Fruit fly (Drosophila melanogaster) whole organism, embryonic: ENCODE results near the gene MED19.

Experiments used
- Abd-B ChIP-seq: fragments of 200-800 bp; sonication (Bioruptor generic); optimal IDR thresholded peaks from 2 replicates; lab custom pipeline; 2018; ENCODE audit warnings: missing biosample characterization, mild to moderate bottlenecking, missing genetic modification characterization, moderate library complexity
- Bgb ChIP-seq: fragments of 200-800 bp; sonication (Bioruptor generic); IDR thresholded peaks from 2 replicates; pipeline ENCODE4 v1.3.6; 2022; ENCODE audit warnings: missing biosample characterization, missing genetic modification characterization; ENCODE audit not compliant: partially characterized antibody
- CG12391 ChIP-seq: fragments of 200-800 bp; sonication (Bioruptor generic); optimal IDR thresholded peaks from 3 replicates; lab custom pipeline; 2018; ENCODE audit warnings: missing biosample characterization, mild to moderate bottlenecking, missing genetic modification characterization, moderate library complexity
- CG13894 ChIP-seq: fragments of 200-800 bp; sonication (Bioruptor generic); optimal IDR thresholded peaks from 3 replicates; lab custom pipeline; 2018; ENCODE audit warnings: missing biosample characterization, mild to moderate bottlenecking, missing genetic modification characterization, moderate library complexity
- CG1603 ChIP-seq: fragments of 200-800 bp; sonication (Bioruptor generic); optimal IDR thresholded peaks from 2 replicates; lab custom pipeline; 2019; ENCODE audit warnings: missing biosample characterization, mild to moderate bottlenecking, missing genetic modification characterization, moderate library complexity
- CG17829 ChIP-seq: fragments of 200-800 bp; optimal IDR thresholded peaks from 2 replicates; lab custom pipeline; 2019; ENCODE audit warnings: missing biosample characterization, mild to moderate bottlenecking, missing genetic modification characterization, moderate library complexity
- CG17912 ChIP-seq: fragments of 200-800 bp; sonication (Bioruptor generic); optimal IDR thresholded peaks from 2 replicates; lab custom pipeline; 2018; ENCODE audit warnings: missing biosample characterization, mild to moderate bottlenecking, missing genetic modification characterization
- CG1792 ChIP-seq: fragments of 200-800 bp; sonication (Bioruptor generic); optimal IDR thresholded peaks from 2 replicates; lab custom pipeline; 2016; ENCODE audit warnings: missing biosample characterization, missing genetic modification characterization
- CG2116 ChIP-seq: fragments of 200-800 bp; sonication (Bioruptor generic); optimal IDR thresholded peaks from 3 replicates; lab custom pipeline; 2018; ENCODE audit warnings: missing biosample characterization, mild to moderate bottlenecking, missing genetic modification characterization
- CG30020 ChIP-seq: fragments of 200-800 bp; optimal IDR thresholded peaks from 2 replicates; lab custom pipeline; 2019; ENCODE audit warnings: missing biosample characterization, mild to moderate bottlenecking, missing genetic modification characterization, moderate library complexity
- CG31388 ChIP-seq: fragments of 200-800 bp; sonication (Bioruptor generic); optimal IDR thresholded peaks from 2 replicates; lab custom pipeline; 2016; ENCODE audit warnings: missing biosample characterization, missing genetic modification characterization
- CG31441 ChIP-seq: fragments of 200-800 bp; sonication (Bioruptor generic); IDR thresholded peaks from 2 replicates; pipeline ENCODE4 v1.3.6; 2022; ENCODE audit warnings: missing biosample characterization, missing genetic modification characterization
- CG34224 ChIP-seq: fragments of 200-800 bp; sonication (Bioruptor generic); IDR thresholded peaks from 3 replicates; pipeline ENCODE4 v1.3.6; 2022; ENCODE audit warnings: missing biosample characterization, missing genetic modification characterization; ENCODE audit not compliant: partially characterized antibody
- CG4424 ChIP-seq: fragments of 200-800 bp; sonication (Bioruptor generic); optimal IDR thresholded peaks from 3 replicates; lab custom pipeline; 2016; ENCODE audit warnings: missing biosample characterization, missing genetic modification characterization
- CG6272 ChIP-seq: fragments of 200-800 bp; sonication (Bioruptor generic); IDR thresholded peaks from 2 replicates; pipeline ENCODE4 v1.3.6; 2022; ENCODE audit warnings: missing biosample characterization, missing genetic modification characterization
- CG7987 ChIP-seq: fragments of 200-800 bp; sonication (Bioruptor generic); optimal IDR thresholded peaks from 2 replicates; lab custom pipeline; 2018; ENCODE audit warnings: missing biosample characterization, mild to moderate bottlenecking, missing genetic modification characterization, moderate library complexity
- CG9437 ChIP-seq: fragments of 200-800 bp; sonication (Bioruptor generic); optimal IDR thresholded peaks from 2 replicates; lab custom pipeline; 2018; ENCODE audit warnings: missing biosample characterization, mild to moderate bottlenecking, missing genetic modification characterization
- CG9797 ChIP-seq: fragments of 200-800 bp; sonication (Bioruptor generic); optimal IDR thresholded peaks from 3 replicates; lab custom pipeline; 2018; ENCODE audit warnings: missing biosample characterization, mild to moderate bottlenecking, missing genetic modification characterization
- CrebB ChIP-seq: fragments of 200-800 bp; sonication (Bioruptor generic); optimal IDR thresholded peaks from 3 replicates; lab custom pipeline; 2018; ENCODE audit warnings: missing biosample characterization, mild to moderate bottlenecking, missing genetic modification characterization
- Ets65A ChIP-seq: fragments of 200-800 bp; sonication (Bioruptor generic); peaks from one replicate; lab custom pipeline; 2016; ENCODE audit warnings: missing biosample characterization, missing genetic modification characterization
- H15 ChIP-seq: fragments of 200-800 bp; sonication (Bioruptor generic); IDR thresholded peaks from 3 replicates; pipeline ENCODE4 v1.3.6; 2022; ENCODE audit warnings: missing biosample characterization, missing genetic modification characterization
- Hr39 ChIP-seq: fragments of >200 bp; optimal IDR thresholded peaks from 2 replicates; lab custom pipeline; 2017
- MBD-R2 ChIP-seq: fragments of 200-800 bp; sonication (Bioruptor generic); IDR thresholded peaks from 2 replicates; pipeline ENCODE4 v1.3.6; 2022; ENCODE audit warnings: missing biosample characterization, missing genetic modification characterization
- Med ChIP-seq: fragments of 200-800 bp; sonication (Bioruptor generic); peaks from one replicate; lab custom pipeline; 2016; ENCODE audit warnings: missing biosample characterization, missing genetic modification characterization, mild to moderate bottlenecking, inconsistent platforms, moderate library complexity
- NfI ChIP-seq: fragments of 200-800 bp; sonication (Bioruptor generic); optimal IDR thresholded peaks from 3 replicates; lab custom pipeline; 2018; ENCODE audit warnings: missing biosample characterization, mild to moderate bottlenecking, missing genetic modification characterization, moderate library complexity
- PHDP ChIP-seq: fragments of 200-800 bp; sonication (Bioruptor generic); optimal IDR thresholded peaks from 3 replicates; lab custom pipeline; 2018; ENCODE audit warnings: missing biosample characterization, mild to moderate bottlenecking, missing genetic modification characterization, moderate library complexity
- Six4 ChIP-seq: fragments of 200-800 bp; sonication (Bioruptor generic); optimal IDR thresholded peaks from 2 replicates; lab custom pipeline; 2016; ENCODE audit warnings: missing biosample characterization, missing genetic modification characterization
- Sry-δ ChIP-seq: fragments of 200-800 bp; sonication (Bioruptor generic); optimal IDR thresholded peaks from 2 replicates; lab custom pipeline; 2016; ENCODE audit warnings: missing biosample characterization, missing genetic modification characterization
- Stat92E ChIP-seq, 3 experiments: fragments of >200 bp in 2 of 3; fragments of 200-800 bp in 1 of 3; sonication (Bioruptor generic) in 1 of 3; optimal IDR thresholded peaks; 2 replicates each; lab custom pipeline; 2017 to 2019; ENCODE audit warnings: missing biosample characterization in 3 of 3, missing genetic modification characterization in 3 of 3, mild to moderate bottlenecking in 1 of 3, moderate library complexity in 1 of 3
- ab ChIP-seq: fragments of 200-800 bp; sonication (Bioruptor generic); optimal IDR thresholded peaks from 2 replicates; lab custom pipeline; 2016; ENCODE audit warnings: missing biosample characterization, missing genetic modification characterization
- amos ChIP-seq: fragments of 200-800 bp; sonication (Bioruptor generic); IDR thresholded peaks from 2 replicates; pipeline ENCODE4 v1.3.6; 2022; ENCODE audit warnings: missing biosample characterization, missing genetic modification characterization; ENCODE audit not compliant: partially characterized antibody
- btn ChIP-seq: fragments of 200-800 bp; sonication (Bioruptor generic); optimal IDR thresholded peaks from 2 replicates; lab custom pipeline; 2016; ENCODE audit warnings: missing biosample characterization, missing genetic modification characterization
- cas ChIP-seq: fragments of 200-800 bp; sonication (Bioruptor generic); IDR thresholded peaks from 2 replicates; pipeline ENCODE4 v1.3.6; 2022; ENCODE audit warnings: missing biosample characterization, missing genetic modification characterization
- cwo ChIP-seq: fragments of 200-800 bp; sonication (Bioruptor generic); optimal IDR thresholded peaks from 3 replicates; lab custom pipeline; 2017; ENCODE audit warnings: missing biosample characterization, missing genetic modification characterization, mild to moderate bottlenecking, moderate library complexity, missing genetic modification reagents
- ems ChIP-seq: fragments of 200-800 bp; sonication (Bioruptor generic); optimal IDR thresholded peaks from 3 replicates; lab custom pipeline; 2016; ENCODE audit warnings: missing biosample characterization, missing genetic modification characterization
- hth ChIP-seq: fragments of >200 bp; optimal IDR thresholded peaks from 2 replicates; lab custom pipeline; 2017; ENCODE audit warnings: inconsistent platforms
- mld ChIP-seq: fragments of 200-800 bp; sonication (Bioruptor generic); IDR thresholded peaks from 3 replicates; pipeline ENCODE4 v1.3.6; 2022; ENCODE audit warnings: missing biosample characterization, missing genetic modification characterization; ENCODE audit not compliant: partially characterized antibody
- nmo ChIP-seq: fragments of 200-800 bp; sonication (Bioruptor generic); optimal IDR thresholded peaks from 2 replicates; lab custom pipeline; 2018; ENCODE audit warnings: missing biosample characterization, mild to moderate bottlenecking, missing genetic modification characterization, moderate library complexity
- onecut ChIP-seq: fragments of 200-800 bp; sonication (Bioruptor generic); IDR thresholded peaks from 2 replicates; pipeline ENCODE4 v1.3.6; 2022; ENCODE audit warnings: missing biosample characterization, missing genetic modification characterization
- peb ChIP-seq: fragments of 200-800 bp; sonication (Bioruptor generic); IDR thresholded peaks from 2 replicates; pipeline ENCODE4 v1.3.6; 2022; ENCODE audit warnings: missing biosample characterization, missing genetic modification characterization
- sc ChIP-seq, 3 experiments: fragments of >200 bp in 2 of 3; fragments of 200-800 bp in 1 of 3; sonication (Bioruptor generic) in 1 of 3; optimal IDR thresholded peaks; 2 replicates in 2 of 3; 3 replicates in 1 of 3; lab custom pipeline; 2017; ENCODE audit warnings: mild to moderate bottlenecking in 1 of 3, missing biosample characterization in 1 of 3, missing genetic modification characterization in 1 of 3, missing genetic modification reagents in 1 of 3
- twi ChIP-seq: fragments of 200-800 bp; optimal IDR thresholded peaks from 2 replicates; lab custom pipeline; 2019; ENCODE audit warnings: missing biosample characterization, mild to moderate bottlenecking, missing genetic modification characterization, moderate library complexity
- zfh1 ChIP-seq: fragments of 200-800 bp; sonication (Bioruptor generic); IDR thresholded peaks from 3 replicates; pipeline ENCODE4 v1.3.6; 2022; ENCODE audit warnings: missing biosample characterization, missing genetic modification characterization

The MED19 gene

dm6 chr3L:17846169-17846981 lies at the start of gene MED19, which contains the start of gene CG7430 (continued):
- TF ChIP-seq Abd-B (peak; percentile 62), onecut (GFP tag; lab: Robert Waterston, UW) (no peak), nmo (peak; percentile 45), H15 (GFP tag; lab: Robert Waterston, UW) (no peak), twi (no peak), MBD-R2 (GFP tag; lab: Robert Waterston, UW) (peak; percentile 42; the same call in 1 of the 2 replicates), CG6272 (GFP tag; lab: Robert Waterston, UW) (no peak), PHDP (peak; percentile 23), CG13894 (peak; percentile 17), CrebB (peak; percentile 28), CG9797 (GFP tag; lab: Kevin White, UChicago) (peak; percentile 88), cwo (GFP tag; lab: Kevin White, UChicago) (no peak), CG31388 (no peak), CG2116 (GFP tag; lab: Kevin White, UChicago) (peak; percentile 99), CG31441 (GFP tag; lab: Robert Waterston, UW) (peak; percentile 43), btn (GFP tag; lab: Kevin White, UChicago) (no peak), sc (optimal IDR thresholded peaks at IDR 0.05; lab: Kevin White, UChicago) (no peak), sc (GFP tag; optimal IDR thresholded peaks at IDR 0.05; lab: Kevin White, UChicago) (no peak), CG17829 (tag; lab: Kevin White, UChicago) (peak; percentile 29), CG4424 (GFP tag; lab: Kevin White, UChicago) (peak; percentile 9), CG34224 (GFP tag; lab: Robert Waterston, UW) (peak; percentile 28; the same call in 1 of the 3 replicates), CG7987 (GFP tag; lab: Kevin White, UChicago) (peak; percentile 45), amos (GFP tag; lab: Robert Waterston, UW) (peak; percentile 62), CG30020 (tag; lab: Kevin White, UChicago) (peak; percentile 36), Sry-δ (GFP tag; lab: Kevin White, UChicago) (peak; percentile 11), ab (GFP tag; lab: Kevin White, UChicago) (no peak), zfh1 (GFP tag; lab: Robert Waterston, UW) (0 out of 3 replicates have a peak, but pooled peaks have one; percentile 23), CG17912 (GFP tag; lab: Kevin White, UChicago) (peak; percentile 31), Ets65A (GFP tag; lab: Kevin White, UChicago) (peak; percentile 65), CG12391 (tag; lab: Kevin White, UChicago) (peak; percentile 22), CG1792 (GFP tag; lab: Kevin White, UChicago) (no peak), NfI (GFP tag; lab: Kevin White, UChicago) (peak; percentile 1), hth (lab: Kevin White, UChicago) (no peak), cas (GFP tag; lab: Robert Waterston, UW) (no peak), Stat92E (GFP tag; optimal IDR thresholded peaks at IDR 0.05; lab: Kevin White, UChicago) (peak in 1 of 3 experiments; percentile 14), Bgb (GFP tag; lab: Robert Waterston, UW) (peak; percentile 63), Med (peak; percentile 84), peb (GFP tag; lab: Robert Waterston, UW) (no peak), ems (GFP tag; lab: Kevin White, UChicago) (no peak), Six4 (GFP tag; lab: Kevin White, UChicago) (no peak), mld (GFP tag; lab: Robert Waterston, UW) (0 out of 3 replicates have a peak, but pooled peaks have one; percentile 50), Hr39 (no peak), CG9437 (GFP tag; lab: Kevin White, UChicago) (peak; percentile 20), CG1603 (tag; lab: Kevin White, UChicago) (peak; percentile 61)
- TF ChIP-seq, all 482 proteins: peak for 138
